Worm (Caenorhabditis elegans): ENCODE measurements around the gene srt-41.

ce11 chrV:1773120-1773519 lies 29.8 kb downstream of the srt-41 start:
- no peak for TF ChIP-seq nhr-76 (tag; optimal IDR thresholded peaks at IDR 0.05)
- TF ChIP-seq unc-120 (tag; optimal IDR thresholded peaks at IDR 0.05; ENCODE audit: poor library complexity, severe bottlenecking): no peak
- TF ChIP-seq mls-2 (tag; optimal IDR thresholded peaks at IDR 0.05): no peak
- TF ChIP-seq lsy-2 (tag; optimal IDR thresholded peaks at IDR 0.05): no peak
- no peak for TF ChIP-seq unc-39 (tag; optimal IDR thresholded peaks at IDR 0.05)
- TF ChIP-seq snpc-4 (tag; optimal IDR thresholded peaks at IDR 0.05): no peak
- TF ChIP-seq unc-62 (GFP tag; optimal IDR thresholded peaks at IDR 0.05): no peak
- no peak for TF ChIP-seq blmp-1 (tag; optimal IDR thresholded peaks at IDR 0.05)
- TF ChIP-seq nhr-28 (tag; optimal IDR thresholded peaks at IDR 0.05): no peak
- TF ChIP-seq pha-4 (tag; optimal IDR thresholded peaks at IDR 0.05): no peak
- no peak for TF ChIP-seq M03D4.4 (tag; optimal IDR thresholded peaks at IDR 0.05)
- no peak for TF ChIP-seq lin-32 (GFP tag; optimal IDR thresholded peaks at IDR 0.05)

Measured in whole organism, mixed stage, embryonic.